Worm (Caenorhabditis elegans) whole organism, young adult: Measurements from ENCODE around the gene C38H2.2.

Experiments used
- B0261.1 ChIP-seq: sonication (generic microtip); optimal IDR thresholded peaks from 2 replicates; lab custom pipeline; 2016; ENCODE audit warnings: mild to moderate bottlenecking, missing genetic modification characterization, moderate library complexity, missing compliant biosample characterization
- F23B12.7 ChIP-seq: sonication (generic microtip); optimal IDR thresholded peaks from 2 replicates; lab custom pipeline; 2017; ENCODE audit warnings: missing genetic modification characterization, mild to moderate bottlenecking, missing compliant biosample characterization, antibody characterized with exemption, moderate library complexity; ENCODE audit not compliant: insufficient read depth
- F57C9.4 ChIP-seq: sonication (generic microtip); optimal IDR thresholded peaks from 2 replicates; lab custom pipeline; 2017; ENCODE audit warnings: mild to moderate bottlenecking, missing genetic modification characterization, missing compliant biosample characterization
- K12H6.12 ChIP-seq: fragments of 200-800 bp; sonication (Bioruptor generic); optimal IDR thresholded peaks from 2 replicates; lab custom pipeline; 2018; ENCODE audit warnings: mild to moderate bottlenecking, missing genetic modification characterization, missing compliant biosample characterization
- T26A5.8 ChIP-seq: sonication (generic microtip); optimal IDR thresholded peaks from 2 replicates; lab custom pipeline; 2016; ENCODE audit warnings: missing genetic modification characterization, missing compliant biosample characterization
- Y53F4B.3 ChIP-seq: fragments of 200-800 bp; sonication (Bioruptor generic); IDR thresholded peaks from 2 replicates; pipeline ENCODE4 v1.3.6; 2022; ENCODE audit warnings: missing genetic modification reagents, missing genetic modification characterization, missing compliant biosample characterization
- Y56A3A.18 ChIP-seq: fragments of 200-800 bp; sonication (Bioruptor generic); IDR thresholded peaks from 2 replicates; pipeline ENCODE4 v1.3.6; 2022; ENCODE audit warnings: missing genetic modification reagents, missing genetic modification characterization, missing compliant biosample characterization
- Y67H2A.10 ChIP-seq: fragments of 200-800 bp; sonication (Bioruptor generic); conservative IDR thresholded peaks from 2 replicates; pipeline ENCODE4 v1.3.6; 2022; ENCODE audit warnings: missing genetic modification reagents, missing genetic modification characterization, missing compliant biosample characterization
- Y79H2A.3 ChIP-seq: fragments of 200-800 bp; sonication (Bioruptor generic); conservative IDR thresholded peaks from 2 replicates; pipeline ENCODE4 v1.3.6; 2022; ENCODE audit warnings: missing genetic modification reagents, missing genetic modification characterization, missing compliant biosample characterization
- akir-1 ChIP-seq: fragments of 200-800 bp; sonication (Bioruptor generic); optimal IDR thresholded peaks from 2 replicates; lab custom pipeline; 2018; ENCODE audit warnings: mild to moderate bottlenecking, missing genetic modification characterization, moderate library complexity, missing compliant biosample characterization
- atf-7 ChIP-seq: sonication (generic microtip); optimal IDR thresholded peaks from 2 replicates; lab custom pipeline; 2017; ENCODE audit warnings: mild to moderate bottlenecking, missing genetic modification characterization, missing compliant biosample characterization
- bed-1 ChIP-seq: fragments of 200-800 bp; sonication (Bioruptor generic); IDR thresholded peaks from 2 replicates; pipeline ENCODE4 v1.3.6; 2022; ENCODE audit warnings: missing genetic modification reagents, missing genetic modification characterization, missing compliant biosample characterization
- ccch-3 ChIP-seq: fragments of 200-800 bp; sonication (Bioruptor generic); optimal IDR thresholded peaks from 2 replicates; lab custom pipeline; 2018; ENCODE audit warnings: mild to moderate bottlenecking, missing genetic modification characterization, missing compliant biosample characterization
- cebp-1 ChIP-seq, 2 experiments: fragments of 200-800 bp in 1 of 2; sonication (Bioruptor generic) in 1 of 2; sonication (generic microtip) in 1 of 2; IDR thresholded peaks in 1 of 2; optimal IDR thresholded peaks in 1 of 2; 2 replicates each; pipeline versions ENCODE4 v1.3.6 to Lab custom; 2017 to 2022; ENCODE audit warnings: missing compliant biosample characterization in 2 of 2, missing genetic modification characterization in 2 of 2, mild to moderate bottlenecking in 1 of 2, missing genetic modification reagents in 1 of 2, moderate library complexity in 1 of 2
- cebp-2 ChIP-seq: fragments of 200-800 bp; sonication (Bioruptor generic); IDR thresholded peaks from 2 replicates; pipeline ENCODE4 v1.3.6; 2022; ENCODE audit warnings: missing genetic modification characterization, missing compliant biosample characterization
- die-1 ChIP-seq: sonication (generic microtip); optimal IDR thresholded peaks from 2 replicates; lab custom pipeline; 2016; ENCODE audit warnings: missing genotype, mild to moderate bottlenecking, missing genetic modification characterization, missing compliant biosample characterization
- dox-1 ChIP-seq: fragments of 200-800 bp; sonication (Bioruptor generic); IDR thresholded peaks from 2 replicates; pipeline ENCODE4 v1.3.6; 2022; ENCODE audit warnings: missing genetic modification reagents, missing genetic modification characterization, missing compliant biosample characterization
- efl-1 ChIP-seq: fragments of 150-350 bp; optimal IDR thresholded peaks from 2 replicates; lab custom pipeline; 2014; ENCODE audit warnings: missing biosample characterization, missing genetic modification reagents, missing genetic modification characterization
- egl-18 ChIP-seq: fragments of 200-800 bp; sonication (Bioruptor generic); IDR thresholded peaks from 2 replicates; pipeline ENCODE4 v1.3.6; 2022; ENCODE audit warnings: missing genetic modification reagents, missing genetic modification characterization, missing compliant biosample characterization
- hmg-20 ChIP-seq: fragments of 200-800 bp; sonication (Bioruptor generic); IDR thresholded peaks from 2 replicates; pipeline ENCODE4 v1.3.6; 2022; ENCODE audit warnings: missing genetic modification reagents, missing genetic modification characterization, missing compliant biosample characterization
- hsf-1 ChIP-seq: fragments of 200-800 bp; sonication (Bioruptor generic); IDR thresholded peaks from 2 replicates; pipeline ENCODE4 v1.3.6; 2022; ENCODE audit warnings: missing genetic modification reagents, missing genetic modification characterization, missing compliant biosample characterization
- let-607 ChIP-seq, 2 experiments: fragments of 200-800 bp in 1 of 2; sonication (Bioruptor generic) in 1 of 2; sonication (generic microtip) in 1 of 2; optimal IDR thresholded peaks; 2 replicates each; lab custom pipeline; 2016 to 2018; ENCODE audit warnings: mild to moderate bottlenecking in 2 of 2, missing compliant biosample characterization in 2 of 2, missing genetic modification characterization in 2 of 2, moderate library complexity in 2 of 2, missing genotype in 1 of 2
- lin-26 ChIP-seq: fragments of 200-800 bp; sonication (Bioruptor generic); IDR thresholded peaks from 2 replicates; pipeline ENCODE4 v1.3.6; 2022; ENCODE audit warnings: missing genetic modification reagents, missing genetic modification characterization, missing compliant biosample characterization
- lir-1 ChIP-seq: fragments of 200-800 bp; sonication (Bioruptor generic); conservative IDR thresholded peaks from 2 replicates; pipeline ENCODE4 v1.3.6; 2022; ENCODE audit warnings: missing genetic modification reagents, missing genetic modification characterization, missing compliant biosample characterization
- lsl-1 ChIP-seq: fragments of 200-800 bp; sonication (Bioruptor generic); optimal IDR thresholded peaks from 2 replicates; lab custom pipeline; 2018; ENCODE audit warnings: mild to moderate bottlenecking, missing genetic modification characterization, moderate library complexity, missing compliant biosample characterization
- mel-28 ChIP-seq: sonication (generic microtip); optimal IDR thresholded peaks from 2 replicates; lab custom pipeline; 2016; ENCODE audit warnings: borderline replicate concordance, mild to moderate bottlenecking, missing genetic modification characterization, missing compliant biosample characterization
- mxl-1 ChIP-seq: sonication (generic microtip); optimal IDR thresholded peaks from 2 replicates; lab custom pipeline; 2016; ENCODE audit warnings: missing genetic modification characterization, missing compliant biosample characterization
- nfya-2 ChIP-seq: fragments of 200-800 bp; sonication (Bioruptor generic); IDR thresholded peaks from 2 replicates; pipeline ENCODE4 v1.3.6; 2022; ENCODE audit warnings: missing genetic modification reagents, missing genetic modification characterization, missing compliant biosample characterization
- nhr-120 ChIP-seq: fragments of 200-800 bp; sonication (Bioruptor generic); IDR thresholded peaks from 2 replicates; pipeline ENCODE4 v1.3.6; 2022; ENCODE audit warnings: missing genetic modification characterization, missing compliant biosample characterization
- rcor-1 ChIP-seq: fragments of 200-800 bp; sonication (Bioruptor generic); IDR thresholded peaks from 2 replicates; pipeline ENCODE4 v1.3.6; 2022; ENCODE audit warnings: missing genetic modification reagents, missing genetic modification characterization, missing compliant biosample characterization
- repo-1 ChIP-seq: sonication (generic microtip); optimal IDR thresholded peaks from 2 replicates; lab custom pipeline; 2017; ENCODE audit warnings: mild to moderate bottlenecking, missing genetic modification characterization, missing compliant biosample characterization
- rpc-1 ChIP-seq, 2 experiments: fragments of 150-350 bp in 1 of 2; sonication (generic microtip) in 1 of 2; optimal IDR thresholded peaks; 2 replicates each; lab custom pipeline; 2014 to 2018; ENCODE audit warnings: missing biosample characterization in 1 of 2, missing genetic modification characterization in 1 of 2, missing genetic modification reagents in 1 of 2, missing genotype in 1 of 2
- sea-2 ChIP-seq: fragments of 200-800 bp; sonication (Bioruptor generic); IDR thresholded peaks from 2 replicates; pipeline ENCODE4 v1.3.6; 2022; ENCODE audit warnings: missing genetic modification characterization, missing compliant biosample characterization
- snpc-3.4 ChIP-seq: sonication (generic microtip); optimal IDR thresholded peaks from 2 replicates; lab custom pipeline; 2017; ENCODE audit warnings: missing genetic modification characterization, mild to moderate bottlenecking, missing compliant biosample characterization, antibody characterized with exemption, moderate library complexity, missing genotype, missing genetic modification reagents
- snpc-4 ChIP-seq, 5 experiments: fragments of 150-350 bp in 1 of 5; sonication (generic microtip) in 4 of 5; optimal IDR thresholded peaks; 2 replicates each; lab custom pipeline; 2014 to 2018; ENCODE audit warnings: missing genetic modification characterization in 5 of 5, missing biosample characterization in 3 of 5, antibody characterized with exemption in 2 of 5, mild to moderate bottlenecking in 2 of 5, missing compliant biosample characterization in 2 of 5, missing genotype in 2 of 5, moderate library complexity in 2 of 5, missing genetic modification reagents in 1 of 5
- tbx-9 ChIP-seq: sonication (generic microtip); optimal IDR thresholded peaks from 2 replicates; lab custom pipeline; 2016; ENCODE audit warnings: borderline replicate concordance, missing genetic modification characterization, inconsistent platforms, missing compliant biosample characterization
- ztf-18 ChIP-seq: sonication (generic microtip); optimal IDR thresholded peaks from 2 replicates; lab custom pipeline; 2016; ENCODE audit warnings: missing genotype, mild to moderate bottlenecking, missing genetic modification characterization, missing compliant biosample characterization
- ztf-22 ChIP-seq: fragments of 200-800 bp; sonication (Bioruptor generic); optimal IDR thresholded peaks from 2 replicates; lab custom pipeline; 2018; ENCODE audit warnings: mild to moderate bottlenecking, missing genetic modification characterization, moderate library complexity, missing compliant biosample characterization
- ztf-3 ChIP-seq: fragments of 200-800 bp; sonication (Bioruptor generic); optimal IDR thresholded peaks from 2 replicates; lab custom pipeline; 2018; ENCODE audit warnings: mild to moderate bottlenecking, missing genetic modification characterization, missing compliant biosample characterization
- ztf-6 ChIP-seq: fragments of 200-800 bp; sonication (Bioruptor generic); IDR thresholded peaks from 2 replicates; pipeline ENCODE4 v1.3.6; 2022; ENCODE audit warnings: missing genetic modification reagents, missing genetic modification characterization, missing compliant biosample characterization

Gene C38H2.2

DNA sequence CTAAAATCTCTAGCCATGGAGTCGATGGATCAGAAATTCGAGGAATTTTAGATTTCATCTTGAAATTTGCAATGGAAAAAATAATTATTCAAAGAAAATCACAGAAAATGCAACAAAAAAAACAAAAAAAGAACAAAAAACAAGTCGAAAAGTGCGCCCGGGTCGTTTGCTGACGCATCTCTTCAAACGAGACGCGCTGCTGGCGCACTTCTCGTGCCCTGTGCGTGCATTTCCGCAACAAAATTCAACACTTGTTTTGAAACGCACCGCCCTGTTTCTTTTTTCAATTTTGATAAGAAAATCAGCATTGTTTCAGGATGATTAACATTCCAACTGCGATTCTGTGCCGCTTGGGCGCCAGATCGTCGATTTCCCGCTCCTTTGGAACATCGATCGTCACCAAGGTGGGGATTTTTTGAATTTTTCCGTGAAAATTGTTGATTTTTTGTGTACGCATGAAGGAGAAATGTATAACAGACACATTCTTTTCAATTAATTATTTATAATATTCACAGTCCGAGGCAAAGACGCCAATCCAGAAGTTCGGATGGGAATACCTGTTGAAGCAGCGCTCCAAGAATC is 47.5 kb upstream of the C38H2.2 start, which contains the start of the genes jmjd-4 and mev-1 (continued):
- TF ChIP-seq mel-28 (tag; lab: Kevin White, UChicago): no peak

DNA sequence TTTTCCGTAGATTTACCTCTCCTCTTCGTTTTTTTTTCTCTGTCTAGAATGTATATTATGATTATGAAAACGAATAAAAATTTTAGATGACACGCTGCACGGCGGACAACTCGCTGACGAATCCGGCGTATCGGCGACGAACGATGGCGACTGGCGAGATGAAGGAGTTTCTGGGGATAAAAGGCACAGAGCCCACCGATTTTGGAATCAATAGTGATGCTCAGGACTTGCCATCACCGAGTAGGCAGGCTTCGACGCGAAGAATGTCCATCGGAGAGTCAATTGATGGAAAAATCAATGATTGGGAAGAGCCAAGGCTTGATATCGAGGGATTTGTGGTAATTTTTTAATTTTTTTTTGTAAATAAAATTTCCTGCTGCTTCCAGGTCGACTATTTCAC is 46.5 kb upstream of the C38H2.2 start, which contains the start of gene ced-9:
TSS of gene ced-9 (plus strand) at position 87 of the 400 bp plus-strand sequence.
- no peak for TF ChIP-seq F23B12.7 (tag; lab: Kevin White, UChicago)
- TF ChIP-seq tbx-9 (tag; lab: Kevin White, UChicago): peak; percentile 93

ce11 chrIII:10336109-10336508 is 45.5 kb upstream of the C38H2.2 start:
- TF ChIP-seq lin-26 (GFP tag; lab: Robert Waterston, UW) (no peak), akir-1 (GFP tag; lab: Kevin White, UChicago) (no peak), B0261.1 (tag; lab: Kevin White, UChicago) (no peak), nhr-120 (GFP tag; lab: Robert Waterston, UW) (no peak), ztf-18 (tag; lab: Kevin White, UChicago) (no peak), mxl-1 (tag; lab: Kevin White, UChicago) (no peak), K12H6.12 (tag; lab: Kevin White, UChicago) (no peak), ztf-3 (GFP tag; lab: Kevin White, UChicago) (no peak), nfya-2 (GFP tag; lab: Robert Waterston, UW) (no peak), lir-1 (no peak), die-1 (tag; lab: Kevin White, UChicago) (no peak), Y67H2A.10 (GFP tag; lab: Robert Waterston, UW) (no peak), ccch-3 (GFP tag; lab: Kevin White, UChicago) (no peak), hmg-20 (GFP tag; lab: Robert Waterston, UW) (no peak), efl-1 (GFP tag; lab: Kevin White, UChicago) (no peak), lsl-1 (GFP tag; lab: Kevin White, UChicago) (no peak), atf-7 (tag; lab: Kevin White, UChicago) (no peak)

- TF ChIP-seq Y56A3A.18 (GFP tag; lab: Robert Waterston, UW): 0 out of 2 replicates have a peak, but pooled peaks have one; percentile 45
- no peak for TF ChIP-seq rcor-1 (GFP tag; lab: Robert Waterston, UW)
- TF ChIP-seq hmg-20 (GFP tag; lab: Robert Waterston, UW): no peak
- TF ChIP-seq hsf-1 (GFP tag; lab: Robert Waterston, UW): no peak
- TF ChIP-seq ztf-22: no peak
- no peak for TF ChIP-seq cebp-1 (GFP tag; IDR thresholded peaks at IDR 0.05; lab: Robert Waterston, UW)
- TF ChIP-seq cebp-1 (tag; optimal IDR thresholded peaks at IDR 0.05; lab: Kevin White, UChicago): peak; percentile 39
- TF ChIP-seq ccch-3 (GFP tag; lab: Kevin White, UChicago): no peak
- no peak for TF ChIP-seq nhr-120 (GFP tag; lab: Robert Waterston, UW)
- peak; percentile 22 for TF ChIP-seq repo-1
- no peak for TF ChIP-seq T26A5.8
- no peak for TF ChIP-seq F57C9.4 (tag; lab: Kevin White, UChicago)
- TF ChIP-seq bed-1: no peak
- no peak; the same call in 1 of the 2 replicates for TF ChIP-seq Y79H2A.3 (GFP tag; lab: Robert Waterston, UW)
- no peak for TF ChIP-seq cebp-2 (GFP tag; lab: Robert Waterston, UW)
- no peak for TF ChIP-seq let-607 (tag; optimal IDR thresholded peaks at IDR 0.05; lab: Kevin White, UChicago)
- TF ChIP-seq egl-18 (GFP tag; lab: Robert Waterston, UW): no peak
- no peak for TF ChIP-seq snpc-3.4 (tag; lab: Kevin White, UChicago)
- no peak for TF ChIP-seq sea-2 (GFP tag; lab: Robert Waterston, UW)
- TF ChIP-seq snpc-4 (GFP tag; optimal IDR thresholded peaks at IDR 0.05; lab: Kevin White, UChicago): no peak
- no peak for TF ChIP-seq snpc-4 (tag; optimal IDR thresholded peaks at IDR 0.05; lab: Kevin White, UChicago)
- TF ChIP-seq dox-1 (GFP tag; lab: Robert Waterston, UW): no peak
- no peak for TF ChIP-seq rpc-1 (optimal IDR thresholded peaks at IDR 0.05; lab: Kevin White, UChicago)
- TF ChIP-seq rpc-1 (tag; optimal IDR thresholded peaks at IDR 0.05; lab: Kevin White, UChicago): no peak
- TF ChIP-seq ztf-6 (GFP tag; lab: Robert Waterston, UW): no peak
- TF ChIP-seq Y53F4B.3 (GFP tag; lab: Robert Waterston, UW): no peak
These were observed 43.9 kb upstream of the C38H2.2 start, which contains the start of gene ttr-15 for ce11 chrIII:10337508-10338166. Gene ttr-15 (plus strand): TSS chrIII:10337847.
